Fruit fly (Drosophila melanogaster): ENCODE measurements around the gene ND-B14.5B.
A peak's percentile ranks its signal among the peaks of the same experiment; 100 is the strongest.

The ND-B14.5B gene

DNA sequence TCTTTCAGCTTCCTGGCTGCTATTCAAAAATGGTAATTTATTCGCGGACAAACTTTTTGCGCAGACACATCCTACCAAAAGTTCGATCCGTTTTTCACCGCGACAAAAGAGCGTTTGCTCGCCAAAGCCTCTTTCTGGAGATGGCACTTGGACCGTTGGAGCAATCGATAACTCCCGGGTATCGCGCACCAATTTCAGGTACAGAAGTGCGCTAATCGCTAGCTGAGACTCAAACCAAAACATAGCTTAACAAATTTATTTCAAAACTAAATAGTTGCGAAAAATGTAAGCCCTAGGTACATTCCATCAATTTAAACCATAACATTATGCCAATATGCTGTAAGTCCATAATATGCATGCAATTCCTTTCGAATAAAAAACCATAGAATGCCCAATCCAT lies 939 bp downstream of the ND-B14.5B start, which contains the start of gene toc (continued):
- TF ChIP-seq CG34224 (GFP tag; IDR thresholded peaks at IDR 0.05; ENCODE audit: partially characterized antibody) (peak; percentile 84), CG7963 (GFP tag; IDR thresholded peaks at IDR 0.05; ENCODE audit: partially characterized antibody) (peak; percentile 87), Opbp (GFP tag; IDR thresholded peaks at IDR 0.05; ENCODE audit: partially characterized antibody) (peak; percentile 90), zfh1 (GFP tag; IDR thresholded peaks at IDR 0.05) (peak; percentile 45; the same call in 1 of the 3 replicates), zfh2 (GFP tag; optimal IDR thresholded peaks at IDR 0.05) (peak; percentile 9), H15 (GFP tag; IDR thresholded peaks at IDR 0.05) (no peak), nerfin-2 (GFP tag; IDR thresholded peaks at IDR 0.05; ENCODE audit: partially characterized antibody) (peak; percentile 66), CG12155 (GFP tag; optimal IDR thresholded peaks at IDR 0.05) (peak; percentile 32), Stat92E (GFP tag; optimal IDR thresholded peaks at IDR 0.05) (no peak), CG1792 (GFP tag; optimal IDR thresholded peaks at IDR 0.05) (peak; percentile 2), CG31441 (GFP tag; IDR thresholded peaks at IDR 0.05) (no peak), CG8388 (GFP tag; optimal IDR thresholded peaks at IDR 0.05) (no peak), Hr78 (GFP tag; optimal IDR thresholded peaks at IDR 0.05) (no peak), Spps (tag; optimal IDR thresholded peaks at IDR 0.05) (no peak), CG15601 (tag; optimal IDR thresholded peaks at IDR 0.05) (peak; percentile 14), shn (GFP tag; optimal IDR thresholded peaks at IDR 0.05) (no peak), CG13296 (GFP tag; optimal IDR thresholded peaks at IDR 0.05) (no peak), HLHmδ (GFP tag; optimal IDR thresholded peaks at IDR 0.05) (no peak), kni (GFP tag; optimal IDR thresholded peaks at IDR 0.05) (no peak), CG7556 (GFP tag; optimal IDR thresholded peaks at IDR 0.05) (no peak), lbe (GFP tag; optimal IDR thresholded peaks at IDR 0.05) (no peak), nerfin-1 (tag; optimal IDR thresholded peaks at IDR 0.05) (no peak), CG10366 (GFP tag; IDR thresholded peaks at IDR 0.05) (no peak), corto (GFP tag; optimal IDR thresholded peaks at IDR 0.05) (no peak), CG3726 (GFP tag; IDR thresholded peaks at IDR 0.05) (no peak), Oli (tag; optimal IDR thresholded peaks at IDR 0.05) (no peak), CG3163 (GFP tag; optimal IDR thresholded peaks at IDR 0.05) (peak; percentile 75), sc (optimal IDR thresholded peaks at IDR 0.05) (no peak), sc (GFP tag; optimal IDR thresholded peaks at IDR 0.05) (no peak), CG30431 (GFP tag; optimal IDR thresholded peaks at IDR 0.05) (no peak), CG2202 (tag; optimal IDR thresholded peaks at IDR 0.05) (no peak), CG8765 (GFP tag; IDR thresholded peaks at IDR 0.05) (no peak), sd (tag; optimal IDR thresholded peaks at IDR 0.05) (no peak), CoRest (tag; optimal IDR thresholded peaks at IDR 0.05) (peak; percentile 43), D (optimal IDR thresholded peaks at IDR 0.05) (no peak), D (GFP tag; optimal IDR thresholded peaks at IDR 0.05) (no peak), CG13624 (GFP tag; optimal IDR thresholded peaks at IDR 0.05) (peak; percentile 27), Six4 (GFP tag; optimal IDR thresholded peaks at IDR 0.05) (no peak), Bteb2 (GFP tag; optimal IDR thresholded peaks at IDR 0.05) (no peak), Pdp1 (GFP tag; optimal IDR thresholded peaks at IDR 0.05) (no peak), CG15696 (tag; optimal IDR thresholded peaks at IDR 0.05) (no peak), MTF-1 (GFP tag; optimal IDR thresholded peaks at IDR 0.05; ENCODE audit: borderline replicate concordance) (no peak), stc (GFP tag; IDR thresholded peaks at IDR 0.05) (no peak), crc (GFP tag; optimal IDR thresholded peaks at IDR 0.05) (no peak), Fer1 (GFP tag; optimal IDR thresholded peaks at IDR 0.05) (peak; percentile 13), aop (GFP tag; IDR thresholded peaks at IDR 0.05) (no peak), CG42726 (GFP tag; IDR thresholded peaks at IDR 0.05; ENCODE audit: partially characterized antibody) (peak; percentile 88), nom (GFP tag; optimal IDR thresholded peaks at IDR 0.05) (no peak), hbn (GFP tag; IDR thresholded peaks at IDR 0.05; ENCODE audit: partially characterized antibody) (peak; percentile 65), Asciz (GFP tag; optimal IDR thresholded peaks at IDR 0.05) (no peak)

Data from whole organism, embryonic.